Worm (Caenorhabditis elegans) whole organism, L4 larva: ENCODE results near the gene ccpp-6.

ENCODE experiments used
- D1046.2 ChIP-seq: fragments of 200-800 bp; sonication (Bioruptor generic); IDR thresholded peaks from 2 replicates; pipeline ENCODE4 v1.3.6; 2022; ENCODE audit warnings: missing genetic modification characterization, missing compliant biosample characterization
- F26F4.8 ChIP-seq: fragments of 200-800 bp; sonication (Bioruptor generic); conservative IDR thresholded peaks from 2 replicates; pipeline ENCODE4 v1.3.6; 2022; ENCODE audit warnings: missing genetic modification characterization, missing compliant biosample characterization
- F37D6.2 ChIP-seq: sonication (generic microtip); optimal IDR thresholded peaks from 2 replicates; lab custom pipeline; 2016; ENCODE audit warnings: mild to moderate bottlenecking, missing genetic modification characterization, missing compliant biosample characterization
- F44E2.7 ChIP-seq: fragments of 200-800 bp; sonication (Bioruptor generic); IDR thresholded peaks from 2 replicates; pipeline ENCODE4 v2.1.2; 2022; ENCODE audit warnings: missing genetic modification characterization, missing compliant biosample characterization
- F49E8.2 ChIP-seq: sonication (generic microtip); optimal IDR thresholded peaks from 2 replicates; lab custom pipeline; 2016; ENCODE audit warnings: missing compliant biosample characterization, mild to moderate bottlenecking, missing genetic modification characterization, borderline replicate concordance
- R02D3.7 ChIP-seq: fragments of 150-350 bp; sonication (generic microtip); optimal IDR thresholded peaks from 3 replicates; lab custom pipeline; 2014; ENCODE audit warnings: missing biosample characterization, missing genetic modification characterization
- Y5F2A.4 ChIP-seq: fragments of 200-800 bp; sonication (Bioruptor generic); optimal IDR thresholded peaks from 2 replicates; lab custom pipeline; 2018; ENCODE audit warnings: mild to moderate bottlenecking, missing genetic modification characterization, missing compliant biosample characterization
- aly-2 ChIP-seq: sonication (generic microtip); optimal IDR thresholded peaks from 2 replicates; lab custom pipeline; 2018; ENCODE audit warnings: missing biosample characterization, missing genetic modification characterization
- ceh-20 ChIP-seq: fragments of 200-800 bp; sonication (Bioruptor generic); IDR thresholded peaks from 2 replicates; pipeline ENCODE4 v1.3.6; 2022; ENCODE audit warnings: missing genetic modification reagents, missing genetic modification characterization, missing compliant biosample characterization
- ceh-44 ChIP-seq: fragments of 200-800 bp; sonication (Bioruptor generic); IDR thresholded peaks from 2 replicates; pipeline ENCODE4 v1.3.6; 2022; ENCODE audit warnings: missing genetic modification reagents, missing genetic modification characterization, missing compliant biosample characterization
- ceh-82 ChIP-seq: sonication (generic microtip); optimal IDR thresholded peaks from 2 replicates; lab custom pipeline; 2017; ENCODE audit warnings: missing biosample characterization, missing genetic modification characterization
- daf-12 ChIP-seq: fragments of 150-350 bp; optimal IDR thresholded peaks from 2 replicates; lab custom pipeline; 2014; ENCODE audit warnings: missing biosample characterization, missing genetic modification reagents, missing genetic modification characterization
- daf-16 ChIP-seq, 3 experiments: sonication (generic microtip); optimal IDR thresholded peaks; 2 replicates each; lab custom pipeline; 2016 to 2017; ENCODE audit warnings: missing genetic modification characterization in 3 of 3, missing genetic modification reagents in 3 of 3, mild to moderate bottlenecking in 2 of 3, missing compliant biosample characterization in 2 of 3, missing biosample characterization in 1 of 3, moderate library complexity in 1 of 3
- dmd-6 ChIP-seq: fragments of 200-800 bp; sonication (Bioruptor generic); IDR thresholded peaks from 2 replicates; pipeline ENCODE4 v1.3.6; 2022; ENCODE audit warnings: missing genetic modification reagents, missing genetic modification characterization, missing compliant biosample characterization
- dmd-9 ChIP-seq: fragments of 200-800 bp; sonication (Bioruptor generic); IDR thresholded peaks from 2 replicates; pipeline ENCODE4 v1.3.6; 2022; ENCODE audit warnings: missing genetic modification reagents, missing genetic modification characterization, missing compliant biosample characterization
- dpl-1 ChIP-seq: fragments of 150-350 bp; optimal IDR thresholded peaks from 2 replicates; lab custom pipeline; 2014; ENCODE audit warnings: missing biosample characterization, missing genetic modification reagents, missing genetic modification characterization
- dve-1 ChIP-seq: sonication (generic microtip); optimal IDR thresholded peaks from 2 replicates; lab custom pipeline; 2017; ENCODE audit warnings: antibody characterized with exemption, mild to moderate bottlenecking, missing genetic modification characterization, missing compliant biosample characterization; ENCODE audit not compliant: insufficient read depth
- egl-27 ChIP-seq: sonication (generic microtip); optimal IDR thresholded peaks from 3 replicates; lab custom pipeline; 2017; ENCODE audit warnings: missing biosample characterization, missing genetic modification reagents, missing genetic modification characterization
- egl-43 ChIP-seq: fragments of 200-800 bp; sonication (Bioruptor generic); IDR thresholded peaks from 2 replicates; pipeline ENCODE4 v1.3.6; 2022; ENCODE audit warnings: missing genetic modification reagents, missing genetic modification characterization, missing compliant biosample characterization
- fos-1 ChIP-seq: fragments of 150-350 bp; optimal IDR thresholded peaks from 2 replicates; lab custom pipeline; 2014; ENCODE audit warnings: missing biosample characterization, missing genetic modification characterization
- gei-8 ChIP-seq: fragments of 200-800 bp; sonication (Bioruptor generic); optimal IDR thresholded peaks from 2 replicates; lab custom pipeline; 2018; ENCODE audit warnings: mild to moderate bottlenecking, missing genetic modification characterization, missing compliant biosample characterization
- hlh-11 ChIP-seq: fragments of 200-800 bp; sonication (Bioruptor generic); optimal IDR thresholded peaks from 2 replicates; lab custom pipeline; 2018; ENCODE audit warnings: mild to moderate bottlenecking, missing genetic modification characterization, missing compliant biosample characterization
- hmg-1.1 ChIP-seq: fragments of 200-800 bp; sonication (Bioruptor generic); IDR thresholded peaks from 2 replicates; pipeline ENCODE4 v1.3.6; 2022; ENCODE audit warnings: missing genetic modification reagents, missing genetic modification characterization, missing compliant biosample characterization
- jun-1 ChIP-seq: fragments of 150-350 bp; optimal IDR thresholded peaks from 2 replicates; lab custom pipeline; 2014; ENCODE audit warnings: missing biosample characterization, missing genetic modification reagents, missing genetic modification characterization
- lim-7 ChIP-seq: fragments of 200-800 bp; sonication (Bioruptor generic); IDR thresholded peaks from 2 replicates; pipeline ENCODE4 v1.3.6; 2022; ENCODE audit warnings: missing genetic modification characterization, missing compliant biosample characterization
- lin-1 ChIP-seq: fragments of 200-800 bp; sonication (Bioruptor generic); IDR thresholded peaks from 2 replicates; pipeline ENCODE4 v1.3.6; 2022; ENCODE audit warnings: missing genetic modification reagents, missing genetic modification characterization, missing compliant biosample characterization
- lin-15B ChIP-seq: fragments of 150-350 bp; sonication (generic microtip); optimal IDR thresholded peaks from 3 replicates; lab custom pipeline; 2014; ENCODE audit warnings: missing biosample characterization, missing genetic modification characterization
- lin-29 ChIP-seq: fragments of 200-800 bp; sonication (Bioruptor generic); IDR thresholded peaks from 2 replicates; pipeline ENCODE4 v1.3.6; 2022; ENCODE audit warnings: missing genetic modification reagents, missing genetic modification characterization, missing compliant biosample characterization
- lir-3 ChIP-seq: sonication (generic microtip); optimal IDR thresholded peaks from 2 replicates; lab custom pipeline; 2016; ENCODE audit warnings: mild to moderate bottlenecking, missing genetic modification characterization, missing compliant biosample characterization
- madf-9 ChIP-seq: fragments of 200-800 bp; sonication (Bioruptor generic); conservative IDR thresholded peaks from 2 replicates; pipeline ENCODE4 v1.3.6; 2022; ENCODE audit warnings: missing genetic modification reagents, missing genetic modification characterization, missing compliant biosample characterization
- mdt-29 ChIP-seq: fragments of 200-800 bp; sonication (Bioruptor generic); IDR thresholded peaks from 2 replicates; pipeline ENCODE4 v1.3.6; 2022; ENCODE audit warnings: missing genetic modification reagents, missing genetic modification characterization, missing compliant biosample characterization
- mep-1 ChIP-seq: fragments of 150-350 bp; sonication (generic microtip); optimal IDR thresholded peaks from 3 replicates; lab custom pipeline; 2014; ENCODE audit warnings: missing biosample characterization, missing genetic modification characterization
- mxl-3 ChIP-seq: fragments of 200-800 bp; sonication (Bioruptor generic); optimal IDR thresholded peaks from 2 replicates; lab custom pipeline; 2018; ENCODE audit warnings: mild to moderate bottlenecking, missing genetic modification characterization, missing compliant biosample characterization
- nhr-10 ChIP-seq: fragments of 150-350 bp; optimal IDR thresholded peaks from 2 replicates; lab custom pipeline; 2014; ENCODE audit warnings: missing biosample characterization, missing genetic modification characterization
- nhr-11 ChIP-seq: fragments of 150-350 bp; optimal IDR thresholded peaks from 2 replicates; lab custom pipeline; 2014; ENCODE audit warnings: missing biosample characterization, missing genetic modification characterization
- nhr-41 ChIP-seq: fragments of 200-800 bp; sonication (Bioruptor generic); IDR thresholded peaks from 2 replicates; pipeline ENCODE4 v1.3.6; 2022; ENCODE audit warnings: missing genetic modification reagents, missing genetic modification characterization, missing compliant biosample characterization
- nhr-42 ChIP-seq: fragments of 200-800 bp; sonication (Bioruptor generic); IDR thresholded peaks from 2 replicates; pipeline ENCODE4 v1.3.6; 2022; ENCODE audit warnings: missing genetic modification characterization, missing compliant biosample characterization
- nhr-48 ChIP-seq: sonication (generic microtip); optimal IDR thresholded peaks from 2 replicates; lab custom pipeline; 2016; ENCODE audit warnings: mild to moderate bottlenecking, missing genetic modification characterization, missing compliant biosample characterization
- nhr-76 ChIP-seq: fragments of 150-350 bp; optimal IDR thresholded peaks from 2 replicates; lab custom pipeline; 2014; ENCODE audit warnings: missing biosample characterization, missing genetic modification characterization
- nhr-77 ChIP-seq: fragments of 150-350 bp; optimal IDR thresholded peaks from 2 replicates; lab custom pipeline; 2014; ENCODE audit warnings: missing biosample characterization, missing genetic modification characterization
- php-3 ChIP-seq: fragments of 200-800 bp; sonication (Bioruptor generic); IDR thresholded peaks from 2 replicates; pipeline ENCODE4 v1.3.6; 2022; ENCODE audit warnings: missing genetic modification reagents, missing genetic modification characterization, missing compliant biosample characterization
- pqm-1 ChIP-seq: sonication (generic microtip); optimal IDR thresholded peaks from 2 replicates; lab custom pipeline; 2017; ENCODE audit warnings: missing biosample characterization, missing genetic modification characterization
- set-16 ChIP-seq: fragments of 200-800 bp; sonication (Bioruptor generic); IDR thresholded peaks from 2 replicates; pipeline ENCODE4 v1.3.6; 2022; ENCODE audit warnings: missing genetic modification reagents, missing genetic modification characterization, missing compliant biosample characterization
- spr-3 ChIP-seq: fragments of 200-800 bp; sonication (Bioruptor generic); optimal IDR thresholded peaks from 2 replicates; lab custom pipeline; 2018; ENCODE audit warnings: mild to moderate bottlenecking, missing genetic modification characterization, missing compliant biosample characterization
- tag-97 ChIP-seq: fragments of 200-800 bp; sonication (Bioruptor generic); IDR thresholded peaks from 2 replicates; pipeline ENCODE4 v1.3.6; 2022; ENCODE audit warnings: missing genetic modification characterization, missing compliant biosample characterization
- unc-39 ChIP-seq: sonication (generic microtip); optimal IDR thresholded peaks from 2 replicates; lab custom pipeline; 2017; ENCODE audit warnings: missing biosample characterization, missing genetic modification characterization
- unc-62 ChIP-seq, 3 experiments: fragments of 150-350 bp in 1 of 3; sonication (generic microtip); optimal IDR thresholded peaks in 2 of 3; peaks in 1 of 3; 1 replicate in 1 of 3; 2 replicates in 2 of 3; lab custom pipeline; 2014 to 2017; ENCODE audit warnings: missing biosample characterization in 3 of 3, missing genetic modification characterization in 3 of 3, missing genetic modification reagents in 3 of 3, missing genotype in 1 of 3

Gene ccpp-6

DNA sequence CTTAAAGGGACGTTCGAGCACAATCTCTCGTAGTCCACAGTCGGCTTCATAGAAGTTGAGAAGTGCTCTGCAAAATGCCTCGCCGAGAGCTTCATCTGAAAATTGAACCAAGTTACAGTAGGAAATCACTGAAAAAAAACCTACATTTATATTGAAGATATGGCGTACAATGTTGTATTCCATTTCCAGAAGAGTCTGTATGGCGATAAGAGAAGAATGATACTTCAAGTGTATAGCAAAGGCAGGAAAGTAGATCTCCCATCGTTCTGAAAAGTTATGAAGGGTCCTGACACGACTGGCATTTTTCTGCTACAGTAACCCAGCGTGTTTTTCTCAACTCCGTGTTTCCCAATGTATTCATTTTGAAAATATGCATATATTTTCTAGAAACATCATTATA is 2.8 kb downstream of the ccpp-6 start:
- TF ChIP-seq daf-16 (GFP tag; optimal IDR thresholded peaks at IDR 0.05; lab: Kevin White, UChicago) (no peak), daf-16 (tag; optimal IDR thresholded peaks at IDR 0.05; lab: Kevin White, UChicago) (peak; percentile 22), lin-29 (GFP tag; lab: Robert Waterston, UW) (no peak)

DNA sequence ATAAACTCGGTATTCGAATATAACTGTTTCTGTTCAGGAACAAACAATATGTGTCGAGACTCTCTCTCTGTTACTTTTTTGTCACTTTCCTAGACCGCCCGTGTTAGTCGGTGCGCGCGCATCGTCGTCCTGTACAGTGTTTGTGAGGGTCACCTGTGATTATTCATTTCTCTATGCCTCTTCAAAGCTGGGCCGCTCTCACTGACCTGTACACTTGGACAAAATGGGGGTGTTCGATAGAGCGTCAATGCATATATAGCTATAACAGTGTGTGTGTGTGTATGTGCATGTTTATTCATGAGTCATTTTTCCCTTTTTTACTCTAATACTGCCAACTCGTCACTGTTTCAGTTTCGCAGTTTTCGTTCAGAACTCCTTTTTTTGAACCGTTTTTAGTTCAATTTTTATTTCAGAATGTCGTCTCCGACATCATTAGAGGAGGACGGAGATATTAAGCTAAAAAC is 7.5 kb downstream of the ccpp-6 start, which contains the start of gene pkc-3:
Gene pkc-3 (plus strand): TSS at position 414 of the 464 bp plus-strand sequence.
- peak; percentile 52; the same call in 1 of the 2 replicates for TF ChIP-seq hmg-1.1
- TF ChIP-seq ceh-44 (GFP tag; lab: Robert Waterston, UW): no peak
- no peak for TF ChIP-seq dmd-9 (GFP tag; lab: Robert Waterston, UW)
- TF ChIP-seq F26F4.8 (GFP tag; lab: Robert Waterston, UW): no peak
- TF ChIP-seq nhr-11: peak; percentile 47
- peak in 1 of 2 experiments; percentile 19 for TF ChIP-seq unc-62 (GFP tag; optimal IDR thresholded peaks at IDR 0.05 in 1 of 2; lab: Kevin White, UChicago)
- no peak for TF ChIP-seq unc-62 (tag; optimal IDR thresholded peaks at IDR 0.05; lab: Kevin White, UChicago)
- TF ChIP-seq hlh-11: peak; percentile 93
- peak; percentile 77 for TF ChIP-seq gei-8 (GFP tag; lab: Kevin White, UChicago)
- peak; percentile 87 for TF ChIP-seq nhr-41
- TF ChIP-seq lin-1 (GFP tag; lab: Robert Waterston, UW): 0 out of 2 replicates have a peak, but pooled peaks have one; percentile 53
- TF ChIP-seq F37D6.2 (tag; lab: Kevin White, UChicago): no peak
- peak; percentile 36; the same call in 1 of the 2 replicates for TF ChIP-seq nhr-42
- no peak for TF ChIP-seq nhr-76 (tag; lab: Kevin White, UChicago)
- no peak for TF ChIP-seq R02D3.7 (tag; lab: Kevin White, UChicago)
- TF ChIP-seq aly-2 (tag; lab: Kevin White, UChicago): no peak
- TF ChIP-seq F44E2.7: no peak
- TF ChIP-seq nhr-77 (tag; lab: Kevin White, UChicago): peak; percentile 89
- peak in 1 of 2 experiments; percentile 16 for TF ChIP-seq daf-16 (GFP tag; optimal IDR thresholded peaks at IDR 0.05; lab: Kevin White, UChicago)
- peak; percentile 72 for TF ChIP-seq daf-16 (tag; optimal IDR thresholded peaks at IDR 0.05; lab: Kevin White, UChicago)
- peak; percentile 42 for TF ChIP-seq spr-3
- TF ChIP-seq egl-43 (GFP tag; lab: Robert Waterston, UW): no peak
- peak; percentile 71 for TF ChIP-seq pqm-1
- no peak for TF ChIP-seq lin-29 (GFP tag; lab: Robert Waterston, UW)
- peak; percentile 35; the same call in 1 of the 2 replicates for TF ChIP-seq madf-9 (GFP tag; lab: Robert Waterston, UW)
- no peak for TF ChIP-seq F49E8.2 (tag; lab: Kevin White, UChicago)
- TF ChIP-seq egl-27 (tag; lab: Kevin White, UChicago): no peak
- no peak for TF ChIP-seq lin-15B (tag; lab: Kevin White, UChicago)
- TF ChIP-seq dve-1 (tag; lab: Kevin White, UChicago): peak; percentile 85
- TF ChIP-seq lir-3 (tag; lab: Kevin White, UChicago): no peak
- TF ChIP-seq jun-1: peak; percentile 40
- no peak for TF ChIP-seq unc-39
- no peak for TF ChIP-seq ceh-20 (GFP tag; lab: Robert Waterston, UW)
- no peak for TF ChIP-seq ceh-82 (tag; lab: Kevin White, UChicago)
- TF ChIP-seq mep-1: peak; percentile 86
- no peak for TF ChIP-seq D1046.2 (GFP tag; lab: Robert Waterston, UW)
- TF ChIP-seq mdt-29 (GFP tag; lab: Robert Waterston, UW): 0 out of 2 replicates have a peak, but pooled peaks have one; percentile 20
- TF ChIP-seq daf-12: no peak
- TF ChIP-seq fos-1 (tag; lab: Kevin White, UChicago): no peak
- peak; percentile 86 for TF ChIP-seq mxl-3 (GFP tag; lab: Kevin White, UChicago)
- peak; percentile 11 for TF ChIP-seq nhr-10 (tag; lab: Kevin White, UChicago)
- TF ChIP-seq dmd-6 (GFP tag; lab: Robert Waterston, UW): peak; percentile 52
- no peak for TF ChIP-seq Y5F2A.4 (GFP tag; lab: Kevin White, UChicago)
- TF ChIP-seq php-3 (GFP tag; lab: Robert Waterston, UW): 0 out of 2 replicates have a peak, but pooled peaks have one; percentile 14
- peak; percentile 38 for TF ChIP-seq dpl-1
- TF ChIP-seq set-16 (GFP tag; lab: Robert Waterston, UW): no peak
- no peak for TF ChIP-seq nhr-48 (tag; lab: Kevin White, UChicago)
- no peak for TF ChIP-seq tag-97
- TF ChIP-seq lim-7 (GFP tag; lab: Robert Waterston, UW): no peak
